Worm (Caenorhabditis elegans): Measurements from ENCODE around the gene Y49E10.16.

- TF ChIP-seq flt-1 (GFP tag; IDR thresholded peaks at IDR 0.05) (no peak), ztf-29 (GFP tag; IDR thresholded peaks at IDR 0.05) (no peak), ztf-23 (GFP tag; IDR thresholded peaks at IDR 0.05) (no peak), ref-1 (GFP tag; conservative IDR thresholded peaks at IDR 0.05) (no peak), cog-1 (tag; optimal IDR thresholded peaks at IDR 0.05) (no peak), tab-1 (GFP tag; IDR thresholded peaks at IDR 0.05) (no peak), T22C8.4 (GFP tag; IDR thresholded peaks at IDR 0.05) (no peak)
Measured at ce11 chrIII:12453315-12453714, 23.0 kb downstream of the Y49E10.16 start, which contains the start of gene ani-1.

Data from whole organism, midembryonic.